Fruit fly (Drosophila melanogaster) whole organism, embryonic: ENCODE results near the gene CG17572.

ENCODE experiments used
- ATbp ChIP-seq: fragments of 200-800 bp; sonication (Bioruptor generic); optimal IDR thresholded peaks from 2 replicates; lab custom pipeline; 2017; ENCODE audit warnings: missing biosample characterization, mild to moderate bottlenecking, missing genetic modification characterization, missing genetic modification reagents
- Ada2b ChIP-seq: fragments of 200-800 bp; sonication (Bioruptor generic); IDR thresholded peaks from 2 replicates; pipeline ENCODE4 v1.3.6; 2022; ENCODE audit warnings: missing biosample characterization, missing genetic modification characterization
- Bteb2 ChIP-seq: fragments of 200-800 bp; sonication (Bioruptor generic); optimal IDR thresholded peaks from 2 replicates; lab custom pipeline; 2016; ENCODE audit warnings: missing biosample characterization, missing genetic modification characterization
- CG10565 ChIP-seq: fragments of 200-800 bp; sonication (Bioruptor generic); optimal IDR thresholded peaks from 3 replicates; lab custom pipeline; 2016; ENCODE audit warnings: missing biosample characterization, mild to moderate bottlenecking, missing genetic modification characterization
- CG10979 ChIP-seq: fragments of 200-800 bp; sonication (Bioruptor generic); optimal IDR thresholded peaks from 2 replicates; lab custom pipeline; 2018; ENCODE audit warnings: missing biosample characterization, mild to moderate bottlenecking, missing genetic modification characterization, moderate library complexity
- CG12236 ChIP-seq: fragments of 200-800 bp; sonication (Bioruptor generic); optimal IDR thresholded peaks from 2 replicates; lab custom pipeline; 2016; ENCODE audit warnings: missing biosample characterization, missing genetic modification characterization
- CG13775 ChIP-seq: fragments of 200-800 bp; sonication (Bioruptor generic); optimal IDR thresholded peaks from 3 replicates; lab custom pipeline; 2017; ENCODE audit warnings: missing biosample characterization, mild to moderate bottlenecking, missing genetic modification characterization
- CG15011 ChIP-seq: fragments of 200-800 bp; sonication (Bioruptor generic); optimal IDR thresholded peaks from 3 replicates; lab custom pipeline; 2018; ENCODE audit warnings: missing biosample characterization, mild to moderate bottlenecking, missing genetic modification characterization
- CG17328 ChIP-seq: fragments of 200-800 bp; sonication (Bioruptor generic); IDR thresholded peaks from 2 replicates; pipeline ENCODE4 v1.3.6; 2022; ENCODE audit warnings: missing biosample characterization, missing genetic modification characterization
- CG2202 ChIP-seq: fragments of 200-800 bp; sonication (Bioruptor generic); optimal IDR thresholded peaks from 2 replicates; lab custom pipeline; 2018; ENCODE audit warnings: missing biosample characterization, mild to moderate bottlenecking, missing genetic modification characterization
- CG3065 ChIP-seq: fragments of 200-800 bp; sonication (Bioruptor generic); optimal IDR thresholded peaks from 2 replicates; lab custom pipeline; 2016; ENCODE audit warnings: missing biosample characterization, missing genetic modification characterization
- CG31365 ChIP-seq: fragments of 200-800 bp; sonication (Bioruptor generic); optimal IDR thresholded peaks from 2 replicates; lab custom pipeline; 2018; ENCODE audit warnings: missing biosample characterization, mild to moderate bottlenecking, missing genetic modification characterization
- CG32532 ChIP-seq: fragments of 200-800 bp; sonication (Bioruptor generic); IDR thresholded peaks from 2 replicates; pipeline ENCODE4 v1.3.6; 2022; ENCODE audit warnings: missing biosample characterization, missing genetic modification characterization
- CG3838 ChIP-seq: fragments of 200-800 bp; sonication (Bioruptor generic); optimal IDR thresholded peaks from 3 replicates; lab custom pipeline; 2016; ENCODE audit warnings: missing biosample characterization, missing genetic modification characterization
- CG5953 ChIP-seq: fragments of 200-800 bp; sonication (Bioruptor generic); IDR thresholded peaks from 2 replicates; pipeline ENCODE4 v1.3.6; 2022; ENCODE audit warnings: missing biosample characterization, missing genetic modification characterization
- CG6254 ChIP-seq: fragments of 200-800 bp; sonication (Bioruptor generic); optimal IDR thresholded peaks from 3 replicates; lab custom pipeline; 2017; ENCODE audit warnings: mild to moderate bottlenecking, missing biosample characterization, missing genetic modification reagents, missing genetic modification characterization
- CG7839 ChIP-seq: fragments of 200-800 bp; sonication (Bioruptor generic); optimal IDR thresholded peaks from 3 replicates; lab custom pipeline; 2018; ENCODE audit warnings: missing biosample characterization, mild to moderate bottlenecking, missing genetic modification characterization, moderate library complexity
- CG9215 ChIP-seq: fragments of 200-800 bp; sonication (Bioruptor generic); IDR thresholded peaks from 2 replicates; pipeline ENCODE4 v1.3.6; 2022; ENCODE audit warnings: missing biosample characterization, missing genetic modification characterization
- CG9609 ChIP-seq: fragments of 200-800 bp; sonication (Bioruptor generic); optimal IDR thresholded peaks from 3 replicates; lab custom pipeline; 2016; ENCODE audit warnings: missing biosample characterization, missing genetic modification characterization
- CG9932 ChIP-seq: fragments of 200-800 bp; sonication (Bioruptor generic); IDR thresholded peaks from 2 replicates; pipeline ENCODE4 v1.3.6; 2022; ENCODE audit warnings: missing biosample characterization, missing genetic modification characterization
- D19A ChIP-seq: fragments of 200-800 bp; optimal IDR thresholded peaks from 3 replicates; lab custom pipeline; 2019; ENCODE audit warnings: missing biosample characterization, mild to moderate bottlenecking, missing genetic modification characterization, moderate library complexity
- Dbx ChIP-seq: fragments of 200-800 bp; sonication (Bioruptor generic); IDR thresholded peaks from 3 replicates; pipeline ENCODE4 v1.3.6; 2022; ENCODE audit warnings: missing biosample characterization, missing genetic modification characterization
- Deaf1 ChIP-seq: fragments of 200-800 bp; optimal IDR thresholded peaks from 3 replicates; lab custom pipeline; 2019; ENCODE audit warnings: missing biosample characterization, mild to moderate bottlenecking, missing genetic modification characterization, moderate library complexity
- Neu2 ChIP-seq: fragments of 200-800 bp; sonication (Bioruptor generic); optimal IDR thresholded peaks from 3 replicates; lab custom pipeline; 2016; ENCODE audit warnings: missing biosample characterization, missing genetic modification characterization, borderline replicate concordance
- Nf-YA ChIP-seq: fragments of 200-800 bp; sonication (Bioruptor generic); IDR thresholded peaks from 2 replicates; pipeline ENCODE4 v1.3.6; 2022; ENCODE audit warnings: missing biosample characterization, missing genetic modification characterization
- Oaz ChIP-seq: fragments of 200-800 bp; sonication (Bioruptor generic); IDR thresholded peaks from 2 replicates; pipeline ENCODE4 v1.3.6; 2022; ENCODE audit warnings: missing biosample characterization, missing genetic modification characterization
- Ptx1 ChIP-seq: fragments of 200-800 bp; sonication (Bioruptor generic); IDR thresholded peaks from 2 replicates; pipeline ENCODE4 v1.3.6; 2022; ENCODE audit warnings: missing biosample characterization, missing genetic modification characterization
- Rfx ChIP-seq: fragments of 200-800 bp; sonication (Bioruptor generic); IDR thresholded peaks from 2 replicates; pipeline ENCODE4 v1.3.6; 2022; ENCODE audit warnings: missing biosample characterization, missing genetic modification characterization
- Rx ChIP-seq: fragments of 200-800 bp; sonication (Bioruptor generic); IDR thresholded peaks from 2 replicates; pipeline ENCODE4 v1.3.6; 2022; ENCODE audit warnings: missing biosample characterization, missing genetic modification characterization
- Six4 ChIP-seq: fragments of 200-800 bp; sonication (Bioruptor generic); optimal IDR thresholded peaks from 2 replicates; lab custom pipeline; 2016; ENCODE audit warnings: missing biosample characterization, missing genetic modification characterization
- Usf ChIP-seq: fragments of 200-800 bp; sonication (Bioruptor generic); optimal IDR thresholded peaks from 2 replicates; lab custom pipeline; 2017; ENCODE audit warnings: missing genotype, missing biosample characterization, missing genetic modification characterization
- bab2 ChIP-seq: fragments of 200-800 bp; sonication (Bioruptor generic); optimal IDR thresholded peaks from 2 replicates; lab custom pipeline; 2016; ENCODE audit warnings: missing biosample characterization, missing genetic modification characterization
- bigmax ChIP-seq: fragments of 200-800 bp; sonication (Bioruptor generic); optimal IDR thresholded peaks from 2 replicates; lab custom pipeline; 2018; ENCODE audit warnings: missing biosample characterization, mild to moderate bottlenecking, missing genetic modification characterization
- cato ChIP-seq: fragments of 200-800 bp; sonication (Bioruptor generic); optimal IDR thresholded peaks from 2 replicates; lab custom pipeline; 2016; ENCODE audit warnings: missing biosample characterization, missing genetic modification characterization, borderline replicate concordance
- ci ChIP-seq: fragments of 200-800 bp; sonication (Bioruptor generic); IDR thresholded peaks from 3 replicates; pipeline ENCODE4 v1.3.6; 2022; ENCODE audit warnings: missing biosample characterization, missing genetic modification characterization
- crp ChIP-seq, 2 experiments: fragments of 200-800 bp; sonication (Bioruptor generic); optimal IDR thresholded peaks; 2 replicates in 1 of 2; 3 replicates in 1 of 2; lab custom pipeline; 2017; ENCODE audit warnings: missing biosample characterization in 2 of 2, missing genetic modification characterization in 2 of 2, mild to moderate bottlenecking in 1 of 2, moderate library complexity in 1 of 2
- disco-r ChIP-seq: fragments of 200-800 bp; sonication (Bioruptor generic); optimal IDR thresholded peaks from 2 replicates; lab custom pipeline; 2016; ENCODE audit warnings: missing biosample characterization, missing genetic modification characterization
- dysf ChIP-seq: fragments of 200-800 bp; sonication (Bioruptor generic); IDR thresholded peaks from 3 replicates; pipeline ENCODE4 v1.3.6; 2022; ENCODE audit warnings: missing biosample characterization, missing genetic modification characterization
- ems ChIP-seq: fragments of 200-800 bp; sonication (Bioruptor generic); optimal IDR thresholded peaks from 3 replicates; lab custom pipeline; 2016; ENCODE audit warnings: missing biosample characterization, missing genetic modification characterization
- fd64A ChIP-seq: fragments of 200-800 bp; sonication (Bioruptor generic); optimal IDR thresholded peaks from 3 replicates; lab custom pipeline; 2018; ENCODE audit warnings: missing biosample characterization, mild to moderate bottlenecking, missing genetic modification characterization
- odd ChIP-seq: fragments of 200-800 bp; sonication (Bioruptor generic); optimal IDR thresholded peaks from 2 replicates; lab custom pipeline; 2017; ENCODE audit warnings: missing biosample characterization, mild to moderate bottlenecking, missing genetic modification characterization
- peb ChIP-seq: fragments of 200-800 bp; sonication (Bioruptor generic); IDR thresholded peaks from 2 replicates; pipeline ENCODE4 v1.3.6; 2022; ENCODE audit warnings: missing biosample characterization, missing genetic modification characterization
- phol ChIP-seq: fragments of 200-800 bp; sonication (Bioruptor generic); optimal IDR thresholded peaks from 3 replicates; lab custom pipeline; 2018; ENCODE audit warnings: missing biosample characterization, mild to moderate bottlenecking, missing genetic modification characterization, moderate library complexity
- pum ChIP-seq: fragments of 200-800 bp; sonication (Bioruptor generic); optimal IDR thresholded peaks from 2 replicates; lab custom pipeline; 2016; ENCODE audit warnings: missing biosample characterization, missing genetic modification characterization
- sob ChIP-seq: fragments of 200-800 bp; sonication (Bioruptor generic); IDR thresholded peaks from 2 replicates; pipeline ENCODE4 v1.3.6; 2022; ENCODE audit warnings: missing biosample characterization, missing genetic modification characterization
- sqz ChIP-seq: fragments of 200-800 bp; sonication (Bioruptor generic); optimal IDR thresholded peaks from 3 replicates; lab custom pipeline; 2018; ENCODE audit warnings: missing biosample characterization, mild to moderate bottlenecking, missing genetic modification characterization
- tgo ChIP-seq: fragments of 200-800 bp; sonication (Bioruptor generic); IDR thresholded peaks from 3 replicates; pipeline ENCODE4 v1.3.6; 2022; ENCODE audit warnings: missing biosample characterization, missing genetic modification characterization
- wdn ChIP-seq: fragments of 200-800 bp; sonication (Bioruptor generic); IDR thresholded peaks from 2 replicates; pipeline ENCODE4 v1.3.6; 2022; ENCODE audit warnings: missing biosample characterization, missing genetic modification characterization
- yki ChIP-seq: fragments of >200 bp; optimal IDR thresholded peaks from 3 replicates; lab custom pipeline; 2018
- z ChIP-seq: fragments of 200-800 bp; sonication (Bioruptor generic); IDR thresholded peaks from 3 replicates; pipeline ENCODE4 v1.3.6; 2022; ENCODE audit warnings: missing biosample characterization, missing genetic modification characterization
- zfh2 ChIP-seq: fragments of 200-800 bp; sonication (Bioruptor generic); optimal IDR thresholded peaks from 2 replicates; lab custom pipeline; 2016; ENCODE audit warnings: missing biosample characterization, missing genetic modification characterization

The CG17572 gene

dm6 chr2L:19069548-19070145 is 4.3 kb downstream of the CG17572 start, which contains the start of gene CG10702 (continued):
- TF ChIP-seq sqz (GFP tag; lab: Kevin White, UChicago) (no peak), CG32532 (GFP tag; lab: Robert Waterston, UW) (0 out of 2 replicates have a peak, but pooled peaks have one; percentile 29), Six4 (GFP tag; lab: Kevin White, UChicago) (no peak), Oaz (GFP tag; lab: Robert Waterston, UW) (no peak), bigmax (GFP tag; lab: Kevin White, UChicago) (no peak), CG9609 (GFP tag; lab: Kevin White, UChicago) (no peak), fd64A (GFP tag; lab: Kevin White, UChicago) (no peak), ATbp (GFP tag; lab: Kevin White, UChicago) (no peak), Rfx (GFP tag; lab: Robert Waterston, UW) (peak; percentile 62), Rx (GFP tag; lab: Robert Waterston, UW) (0 out of 2 replicates have a peak, but pooled peaks have one; percentile 6), CG6254 (GFP tag; lab: Kevin White, UChicago) (no peak), pum (GFP tag; lab: Kevin White, UChicago) (no peak), CG3838 (GFP tag; lab: Kevin White, UChicago) (no peak), CG3065 (no peak), sob (0 out of 2 replicates have a peak, but pooled peaks have one; percentile 41), odd (GFP tag; lab: Kevin White, UChicago) (no peak), Deaf1 (tag; lab: Kevin White, UChicago) (peak; percentile 21), cato (GFP tag; lab: Kevin White, UChicago) (no peak), Bteb2 (GFP tag; lab: Kevin White, UChicago) (no peak), disco-r (GFP tag; lab: Kevin White, UChicago) (no peak), CG5953 (GFP tag; lab: Robert Waterston, UW) (no peak), wdn (GFP tag; lab: Robert Waterston, UW) (no peak), peb (GFP tag; lab: Robert Waterston, UW) (no peak), ci (GFP tag; lab: Robert Waterston, UW) (no peak; the same call in 2 of the 3 replicates), Dbx (GFP tag; lab: Robert Waterston, UW) (0 out of 3 replicates have a peak, but pooled peaks have one; percentile 18), dysf (GFP tag; lab: Robert Waterston, UW) (peak; percentile 18; the same call in 1 of the 3 replicates), bab2 (GFP tag; lab: Kevin White, UChicago) (no peak), ems (GFP tag; lab: Kevin White, UChicago) (peak; percentile 15), Ptx1 (GFP tag; lab: Robert Waterston, UW) (peak; percentile 26; the same call in 1 of the 2 replicates), CG17328 (0 out of 2 replicates have a peak, but pooled peaks have one; percentile 20), yki (lab: Kevin White, UChicago) (no peak), tgo (peak; percentile 18; the same call in 1 of the 3 replicates), CG9932 (GFP tag; lab: Robert Waterston, UW) (0 out of 2 replicates have a peak, but pooled peaks have one; percentile 13), CG15011 (no peak), Nf-YA (GFP tag; lab: Robert Waterston, UW) (no peak), CG9215 (0 out of 2 replicates have a peak, but pooled peaks have one; percentile 8), crp (GFP tag; optimal IDR thresholded peaks at IDR 0.05; lab: Kevin White, UChicago) (no peak), phol (tag; lab: Kevin White, UChicago) (no peak), Ada2b (GFP tag; lab: Robert Waterston, UW) (peak; percentile 28; the same call in 1 of the 2 replicates), zfh2 (GFP tag; lab: Kevin White, UChicago) (peak; percentile 31), CG7839 (tag; lab: Kevin White, UChicago) (no peak), CG13775 (GFP tag; lab: Kevin White, UChicago) (no peak), Usf (GFP tag; lab: Kevin White, UChicago) (no peak), CG2202 (tag; lab: Kevin White, UChicago) (no peak), CG31365 (tag; lab: Kevin White, UChicago) (no peak), z (GFP tag; lab: Robert Waterston, UW) (no peak), D19A (tag; lab: Kevin White, UChicago) (peak; percentile 80), Neu2 (no peak), CG10565 (GFP tag; lab: Kevin White, UChicago) (no peak), CG10979 (tag; lab: Kevin White, UChicago) (peak; percentile 1), CG12236 (no peak)
